Fruit fly (Drosophila melanogaster) S2 (cell line): ENCODE results near the gene CG13713.

Experiments
- CG8478 ChIP-seq: fragments of >200 bp; optimal IDR thresholded peaks from 2 replicates; lab custom pipeline; 2018
- CTCF ChIP-seq, 2 experiments: fragments of >200 bp; optimal IDR thresholded peaks; 2 replicates each; lab custom pipeline; 2018

DNA sequence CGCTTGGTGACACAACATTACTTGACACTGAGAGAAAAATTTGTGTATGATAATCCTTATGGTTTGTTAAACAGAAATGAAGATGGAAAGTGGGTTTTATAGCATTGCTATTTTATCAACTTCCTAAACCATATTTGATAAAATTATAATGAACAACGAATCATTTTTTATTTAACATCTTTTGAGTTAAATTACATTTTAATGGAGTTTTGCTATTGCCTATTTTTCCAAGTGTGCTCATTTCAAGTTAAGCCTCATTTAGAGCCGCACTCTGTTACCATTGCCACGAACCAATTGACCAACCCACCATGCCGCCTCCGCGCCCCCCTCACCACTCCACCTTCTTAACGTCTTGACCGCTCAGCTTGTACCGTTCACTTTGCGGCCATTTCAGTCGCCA, 2.7 kb downstream of the CG13713 start:
- no peak for TF ChIP-seq CG8478 (lab: Kevin White, UChicago)
- TF ChIP-seq CTCF (optimal IDR thresholded peaks at IDR 0.05; lab: Kevin White, UChicago), result no peak
